Worm (Caenorhabditis elegans) whole organism, young adult: Measurements from ENCODE around the gene F48G7.4.

Experiments
- F10E7.11 ChIP-seq: sonication (generic microtip); optimal IDR thresholded peaks from 2 replicates; lab custom pipeline; 2017; ENCODE audit warnings: mild to moderate bottlenecking, missing genetic modification characterization, moderate library complexity, missing compliant biosample characterization
- T07F8.4 ChIP-seq: sonication (generic microtip); optimal IDR thresholded peaks from 2 replicates; lab custom pipeline; 2016; ENCODE audit warnings: mild to moderate bottlenecking, missing genetic modification characterization, moderate library complexity, missing compliant biosample characterization
- Y53F4B.3 ChIP-seq: fragments of 200-800 bp; sonication (Bioruptor generic); IDR thresholded peaks from 2 replicates; pipeline ENCODE4 v1.3.6; 2022; ENCODE audit warnings: missing genetic modification reagents, missing genetic modification characterization, missing compliant biosample characterization
- Y95B8A.8 ChIP-seq: fragments of 200-800 bp; sonication (Bioruptor generic); IDR thresholded peaks from 2 replicates; pipeline ENCODE4 v1.3.6; 2022; ENCODE audit warnings: missing genetic modification reagents, missing genetic modification characterization, missing compliant biosample characterization
- ama-1 ChIP-seq, 3 experiments: fragments of 150-350 bp in 1 of 3; sonication (generic microtip) in 2 of 3; optimal IDR thresholded peaks; 2 replicates each; lab custom pipeline; 2014 to 2018; ENCODE audit warnings: missing biosample characterization in 2 of 3, missing genetic modification characterization in 2 of 3, missing genetic modification reagents in 2 of 3
- atf-7 ChIP-seq: sonication (generic microtip); optimal IDR thresholded peaks from 2 replicates; lab custom pipeline; 2017; ENCODE audit warnings: mild to moderate bottlenecking, missing genetic modification characterization, missing compliant biosample characterization
- attf-5 ChIP-seq: fragments of 200-800 bp; sonication (Bioruptor generic); optimal IDR thresholded peaks from 2 replicates; lab custom pipeline; 2018; ENCODE audit warnings: mild to moderate bottlenecking, missing genetic modification characterization, missing compliant biosample characterization
- ccch-3 ChIP-seq: fragments of 200-800 bp; sonication (Bioruptor generic); optimal IDR thresholded peaks from 2 replicates; lab custom pipeline; 2018; ENCODE audit warnings: mild to moderate bottlenecking, missing genetic modification characterization, missing compliant biosample characterization
- gei-17 ChIP-seq: fragments of 200-800 bp; sonication (Bioruptor generic); optimal IDR thresholded peaks from 2 replicates; lab custom pipeline; 2018; ENCODE audit warnings: mild to moderate bottlenecking, missing genetic modification characterization, missing compliant biosample characterization
- hlh-12 ChIP-seq: sonication (generic microtip); optimal IDR thresholded peaks from 2 replicates; lab custom pipeline; 2016; ENCODE audit warnings: missing genetic modification characterization, missing compliant biosample characterization
- lir-1 ChIP-seq: fragments of 200-800 bp; sonication (Bioruptor generic); conservative IDR thresholded peaks from 2 replicates; pipeline ENCODE4 v1.3.6; 2022; ENCODE audit warnings: missing genetic modification reagents, missing genetic modification characterization, missing compliant biosample characterization
- pha-4 ChIP-seq: fragments of 150-350 bp; sonication (generic microtip); optimal IDR thresholded peaks from 2 replicates; lab custom pipeline; 2014; ENCODE audit warnings: missing biosample characterization, missing genetic modification reagents, missing genetic modification characterization
- ztf-26 ChIP-seq: sonication (generic microtip); optimal IDR thresholded peaks from 2 replicates; lab custom pipeline; 2017; ENCODE audit warnings: missing genetic modification characterization, missing compliant biosample characterization

- TF ChIP-seq Y95B8A.8 (GFP tag; lab: Robert Waterston, UW): no peak
- no peak for TF ChIP-seq T07F8.4 (tag; lab: Kevin White, UChicago)
- TF ChIP-seq Y53F4B.3 (GFP tag; lab: Robert Waterston, UW): no peak
- no peak for TF ChIP-seq atf-7 (tag; lab: Kevin White, UChicago)
- TF ChIP-seq F10E7.11 (tag; lab: Kevin White, UChicago): no peak
- no peak for TF ChIP-seq attf-5 (GFP tag; lab: Kevin White, UChicago)
- no peak for TF ChIP-seq gei-17 (GFP tag; lab: Kevin White, UChicago)
- no peak for TF ChIP-seq ama-1 (optimal IDR thresholded peaks at IDR 0.05; lab: Kevin White, UChicago)
- no peak for TF ChIP-seq ama-1 (GFP tag; optimal IDR thresholded peaks at IDR 0.05; lab: Kevin White, UChicago)
- no peak for TF ChIP-seq ztf-26 (tag; lab: Kevin White, UChicago)
- TF ChIP-seq lir-1: no peak
- TF ChIP-seq hlh-12 (tag; lab: Kevin White, UChicago): no peak
- no peak for TF ChIP-seq ccch-3 (GFP tag; lab: Kevin White, UChicago)
- no peak for TF ChIP-seq pha-4 (tag; lab: Kevin White, UChicago)
These were observed 21.4 kb upstream of the F48G7.4 start for ce11 chrV:597823-598222.
